Fruit fly (Drosophila melanogaster) whole organism, wandering third instar larva: ENCODE results near the gene Targ1.

ENCODE experiments used
- CG32264 ChIP-seq: fragments of 200-800 bp; sonication (Bioruptor generic); optimal IDR thresholded peaks from 2 replicates; lab custom pipeline; 2016; ENCODE audit warnings: missing biosample characterization, missing genetic modification characterization
- Dif ChIP-seq: fragments of 200-275, 200-300 bp; sonication (Bioruptor generic); optimal IDR thresholded peaks from 2 replicates; lab custom pipeline; 2018; ENCODE audit warnings: missing biosample characterization, missing genetic modification characterization; ENCODE audit not compliant: partially characterized antibody
- GATAd ChIP-seq: sonication (Bioruptor generic); optimal IDR thresholded peaks from 2 replicates; lab custom pipeline; 2016; ENCODE audit warnings: missing biosample characterization, missing genetic modification characterization
- HLH106 ChIP-seq: fragments of 200-800 bp; optimal IDR thresholded peaks from 3 replicates; lab custom pipeline; 2019; ENCODE audit warnings: missing biosample characterization, mild to moderate bottlenecking, missing genetic modification characterization, moderate library complexity
- Hnf4 ChIP-seq: fragments of 200-800 bp; sonication (Bioruptor generic); optimal IDR thresholded peaks from 2 replicates; lab custom pipeline; 2016; ENCODE audit warnings: missing biosample characterization, mild to moderate bottlenecking, missing genetic modification characterization
- Hr78 ChIP-seq: fragments of >200 bp; optimal IDR thresholded peaks from 2 replicates; lab custom pipeline; 2017; ENCODE audit warnings: missing biosample characterization, missing genetic modification characterization
- Hr83 ChIP-seq: fragments of 200-300 bp; sonication (Bioruptor generic); optimal IDR thresholded peaks from 2 replicates; lab custom pipeline; 2016; ENCODE audit warnings: missing biosample characterization, mild to moderate bottlenecking, missing genetic modification characterization, moderate library complexity; ENCODE audit not compliant: poor library complexity, severe bottlenecking
- Mio ChIP-seq: sonication (Bioruptor generic); optimal IDR thresholded peaks from 2 replicates; lab custom pipeline; 2016; ENCODE audit warnings: missing biosample characterization, missing genetic modification characterization
- Myc ChIP-seq: fragments of >200 bp; optimal IDR thresholded peaks from 2 replicates; lab custom pipeline; 2017
- OdsH ChIP-seq: fragments of 200-800 bp; sonication (Bioruptor generic); optimal IDR thresholded peaks from 2 replicates; lab custom pipeline; 2016; ENCODE audit warnings: missing biosample characterization, mild to moderate bottlenecking, missing genetic modification characterization
- Rel ChIP-seq, 2 experiments: fragments of 200-800 bp; sonication (Bioruptor generic) in 1 of 2; optimal IDR thresholded peaks; 2 replicates in 1 of 2; 3 replicates in 1 of 2; lab custom pipeline; 2016 to 2019; ENCODE audit warnings: mild to moderate bottlenecking in 2 of 2, missing biosample characterization in 2 of 2, missing genetic modification characterization in 2 of 2, moderate library complexity in 1 of 2
- Sp1 ChIP-seq: fragments of 200-800 bp; sonication (Bioruptor generic); optimal IDR thresholded peaks from 3 replicates; lab custom pipeline; 2019; ENCODE audit warnings: missing biosample characterization, mild to moderate bottlenecking, missing genetic modification characterization, moderate library complexity
- Vsx2 ChIP-seq: fragments of 200-300, 225-300 bp; sonication (Bioruptor generic); optimal IDR thresholded peaks from 2 replicates; lab custom pipeline; 2018; ENCODE audit warnings: missing biosample characterization, missing genetic modification characterization; ENCODE audit not compliant: partially characterized antibody
- br ChIP-seq: fragments of 200-800 bp; sonication (Bioruptor generic); optimal IDR thresholded peaks from 2 replicates; lab custom pipeline; 2016; ENCODE audit warnings: missing biosample characterization, missing genetic modification characterization
- brk ChIP-seq: fragments of 200-800 bp; sonication (Bioruptor generic); optimal IDR thresholded peaks from 2 replicates; lab custom pipeline; 2016; ENCODE audit warnings: missing biosample characterization, mild to moderate bottlenecking, missing genetic modification characterization
- dl ChIP-seq, 2 experiments: fragments of 175-275, 200-275 bp in 1 of 2; fragments of 200-275 bp in 1 of 2; sonication (Bioruptor generic); optimal IDR thresholded peaks; lab custom pipeline; 2018; ENCODE audit warnings: mild to moderate bottlenecking in 2 of 2, missing biosample characterization in 2 of 2, missing genetic modification characterization in 2 of 2, moderate library complexity in 2 of 2; ENCODE audit not compliant: partially characterized antibody in 2 of 2, insufficient read depth in 1 of 2
- dmrt93B ChIP-seq: fragments of 200-800 bp; sonication (Bioruptor generic); optimal IDR thresholded peaks from 2 replicates; lab custom pipeline; 2018; ENCODE audit warnings: missing biosample characterization, mild to moderate bottlenecking, missing genetic modification characterization
- dsf ChIP-seq: sonication (Bioruptor generic); optimal IDR thresholded peaks from 2 replicates; lab custom pipeline; 2016; ENCODE audit warnings: missing biosample characterization, missing genetic modification characterization, borderline replicate concordance
- ey ChIP-seq: fragments of 200-800 bp; sonication (Bioruptor generic); optimal IDR thresholded peaks from 2 replicates; lab custom pipeline; 2016; ENCODE audit warnings: missing biosample characterization, missing genetic modification characterization
- foxo ChIP-seq, 2 experiments: fragments of 200-800 bp; sonication (Bioruptor generic); optimal IDR thresholded peaks; 2 replicates in 1 of 2; 3 replicates in 1 of 2; lab custom pipeline; 2016 to 2017; ENCODE audit warnings: missing biosample characterization in 2 of 2, missing genetic modification characterization in 2 of 2
- fru ChIP-seq: fragments of 200-800 bp; sonication (Bioruptor generic); optimal IDR thresholded peaks from 3 replicates; lab custom pipeline; 2016; ENCODE audit warnings: missing biosample characterization, mild to moderate bottlenecking, missing genetic modification characterization
- h ChIP-seq: fragments of 200-800 bp; sonication (Bioruptor generic); optimal IDR thresholded peaks from 3 replicates; lab custom pipeline; 2016; ENCODE audit warnings: missing biosample characterization, mild to moderate bottlenecking, missing genetic modification characterization
- lola ChIP-seq: fragments of >200 bp; optimal IDR thresholded peaks from 2 replicates; lab custom pipeline; 2017; ENCODE audit warnings: missing biosample characterization, missing genetic modification characterization
- psq ChIP-seq: fragments of 200-800 bp; sonication (Bioruptor generic); optimal IDR thresholded peaks from 3 replicates; lab custom pipeline; 2017; ENCODE audit warnings: missing biosample characterization, mild to moderate bottlenecking, missing genetic modification characterization, moderate library complexity
- rgr ChIP-seq: fragments of 200-800 bp; sonication (Bioruptor generic); optimal IDR thresholded peaks from 3 replicates; lab custom pipeline; 2016; ENCODE audit warnings: missing biosample characterization, mild to moderate bottlenecking, missing genetic modification characterization
- sage ChIP-seq: fragments of 200-800 bp; sonication (Bioruptor generic); optimal IDR thresholded peaks from 2 replicates; lab custom pipeline; 2016; ENCODE audit warnings: missing biosample characterization, mild to moderate bottlenecking, missing genetic modification characterization
- sv ChIP-seq: fragments of 200-800 bp; sonication (Bioruptor generic); optimal IDR thresholded peaks from 3 replicates; lab custom pipeline; 2016; ENCODE audit warnings: missing biosample characterization, missing genetic modification characterization
- tai ChIP-seq: sonication (Bioruptor generic); optimal IDR thresholded peaks from 2 replicates; lab custom pipeline; 2016; ENCODE audit warnings: missing biosample characterization, missing genetic modification characterization
- usp ChIP-seq: fragments of >200 bp; optimal IDR thresholded peaks from 2 replicates; lab custom pipeline; 2017; ENCODE audit warnings: missing biosample characterization, missing genetic modification characterization
- woc ChIP-seq: sonication (Bioruptor generic); optimal IDR thresholded peaks from 2 replicates; lab custom pipeline; 2016; ENCODE audit warnings: missing biosample characterization, mild to moderate bottlenecking, missing genetic modification characterization

Gene Targ1

DNA sequence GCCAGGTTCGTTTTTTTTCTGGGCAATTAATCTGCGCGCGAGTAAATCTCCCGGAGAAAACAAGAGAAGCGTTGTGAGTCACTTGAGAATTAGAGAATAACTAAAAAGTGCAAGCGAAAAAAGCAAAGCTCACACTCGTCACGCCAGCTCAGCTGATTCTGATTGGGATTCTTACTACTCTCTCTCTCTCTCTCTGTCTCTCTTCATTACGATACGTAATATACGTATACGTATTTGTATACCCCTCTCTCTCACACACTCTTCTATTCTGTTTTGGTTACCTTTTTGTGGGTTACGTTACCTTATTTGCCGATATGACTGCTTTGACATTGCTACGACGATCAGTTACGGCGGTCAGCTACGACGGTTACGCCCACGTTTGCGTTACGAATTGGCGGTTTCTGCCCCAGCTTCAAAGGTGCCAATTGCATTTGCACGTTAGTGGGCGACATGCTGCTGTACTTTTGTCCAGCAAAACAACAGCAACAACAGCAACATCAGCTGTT, at the start of gene Targ1, which contains the start of the genes CG10512 and Targ2:
Targ1 (minus strand) TSS at position 106 of the 506 bp plus-strand sequence.
CG10512 (plus strand) TSS at position 144 of the 506 bp plus-strand sequence.
Targ2 (minus strand) TSS at position 456 of the 506 bp plus-strand sequence.
- TF ChIP-seq dl (GFP tag; optimal IDR thresholded peaks at IDR 0.05; lab: Kevin White, UChicago; ENCODE audit: insufficient read depth in 1 of 2, partially characterized antibody in 2 of 2) (peak in 1 of 2 experiments; percentile 30), Rel (GFP tag; optimal IDR thresholded peaks at IDR 0.05; lab: Kevin White, UChicago) (no peak), Rel (tag; optimal IDR thresholded peaks at IDR 0.05; lab: Kevin White, UChicago) (no peak), Hr78 (GFP tag; lab: Kevin White, UChicago) (no peak), psq (GFP tag; lab: Kevin White, UChicago) (peak; percentile 37), tai (GFP tag; lab: Kevin White, UChicago) (no peak), OdsH (GFP tag; lab: Kevin White, UChicago) (no peak), dsf (GFP tag; lab: Kevin White, UChicago) (no peak), Dif (GFP tag; lab: Kevin White, UChicago) (peak; percentile 65)

DNA sequence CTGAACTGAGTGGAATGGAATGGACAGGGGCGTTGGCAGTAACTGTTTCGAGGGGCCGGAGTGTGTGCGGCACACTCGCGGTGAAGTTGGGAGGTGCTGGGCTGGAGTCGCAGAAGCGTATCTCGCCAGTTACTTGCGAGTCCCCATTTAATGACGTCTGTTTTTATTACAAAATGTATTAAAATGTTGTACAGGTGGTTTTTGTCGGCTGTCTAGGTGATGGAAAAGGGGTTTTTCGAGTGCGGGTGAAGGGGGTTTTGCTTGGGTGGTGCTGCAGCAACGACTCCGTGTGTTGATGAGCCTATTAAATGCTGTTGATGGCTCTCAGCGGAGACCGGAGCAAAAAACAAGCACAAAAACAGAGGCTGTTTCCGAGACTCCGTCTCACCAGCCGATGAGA, 48.7 kb upstream of the Targ1 start:
- peak; percentile 10 for TF ChIP-seq dmrt93B
- TF ChIP-seq h (GFP tag; lab: Kevin White, UChicago) = peak; percentile 61
- TF ChIP-seq brk = no peak
- TF ChIP-seq br (GFP tag; lab: Kevin White, UChicago) = peak; percentile 64
- no peak for TF ChIP-seq usp (GFP tag; lab: Kevin White, UChicago)
- TF ChIP-seq sage (GFP tag; lab: Kevin White, UChicago) = no peak
- TF ChIP-seq Vsx2 (GFP tag; lab: Kevin White, UChicago) = no peak
- peak; percentile 40 for TF ChIP-seq OdsH (GFP tag; lab: Kevin White, UChicago)
- no peak for TF ChIP-seq Hr83 (GFP tag; lab: Kevin White, UChicago)
- peak; percentile 24 for TF ChIP-seq Sp1 (GFP tag; lab: Kevin White, UChicago)
- peak; percentile 21 for TF ChIP-seq Hnf4 (GFP tag; lab: Kevin White, UChicago)
- TF ChIP-seq Myc (lab: Kevin White, UChicago) = no peak
- peak; percentile 70 for TF ChIP-seq fru (GFP tag; lab: Kevin White, UChicago)
- TF ChIP-seq HLH106 (tag; lab: Kevin White, UChicago) = peak; percentile 37
- TF ChIP-seq ey (GFP tag; lab: Kevin White, UChicago) = peak; percentile 49
- TF ChIP-seq Dif (GFP tag; lab: Kevin White, UChicago) = no peak
- peak; percentile 33 for TF ChIP-seq psq (GFP tag; lab: Kevin White, UChicago)
- peak; percentile 51 for TF ChIP-seq rgr (GFP tag; lab: Kevin White, UChicago)
- TF ChIP-seq lola (GFP tag; lab: Kevin White, UChicago) = no peak
- no peak for TF ChIP-seq Hr78 (GFP tag; lab: Kevin White, UChicago)
- TF ChIP-seq foxo (GFP tag; optimal IDR thresholded peaks at IDR 0.05; lab: Kevin White, UChicago) = peak in 1 of 2 experiments; percentile 57
- peak; percentile 41 for TF ChIP-seq woc (GFP tag; lab: Kevin White, UChicago)
- no peak for TF ChIP-seq tai (GFP tag; lab: Kevin White, UChicago)
- no peak for TF ChIP-seq CG32264 (GFP tag; lab: Kevin White, UChicago)

DNA sequence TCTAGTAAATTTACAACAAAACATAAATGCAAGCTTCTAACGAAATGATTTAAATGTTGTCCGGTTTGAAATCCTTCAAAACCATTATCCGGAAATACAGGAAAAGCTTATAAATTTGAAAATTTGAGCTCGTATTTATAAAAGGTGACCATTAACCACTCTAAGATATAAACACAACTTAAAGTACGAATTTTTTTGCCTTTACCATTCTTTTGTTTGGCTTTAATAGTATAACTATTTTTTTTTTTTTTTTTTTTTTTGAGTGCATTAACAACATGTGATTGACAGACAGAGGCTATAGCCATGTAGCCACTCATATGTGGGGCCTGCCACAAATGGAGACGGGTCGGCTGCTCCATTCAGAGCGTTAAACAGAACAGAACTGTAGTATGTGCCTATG, 40.7 kb upstream of the Targ1 start:
- TF ChIP-seq GATAd (GFP tag; lab: Kevin White, UChicago) (no peak), rgr (GFP tag; lab: Kevin White, UChicago) (no peak), Hr83 (GFP tag; lab: Kevin White, UChicago) (no peak), Mio (GFP tag; lab: Kevin White, UChicago) (no peak), dmrt93B (no peak), dl (GFP tag; optimal IDR thresholded peaks at IDR 0.05; lab: Kevin White, UChicago; ENCODE audit: insufficient read depth in 1 of 2, partially characterized antibody in 2 of 2) (no peak), CG32264 (GFP tag; lab: Kevin White, UChicago) (no peak), lola (GFP tag; lab: Kevin White, UChicago) (no peak)

DNA sequence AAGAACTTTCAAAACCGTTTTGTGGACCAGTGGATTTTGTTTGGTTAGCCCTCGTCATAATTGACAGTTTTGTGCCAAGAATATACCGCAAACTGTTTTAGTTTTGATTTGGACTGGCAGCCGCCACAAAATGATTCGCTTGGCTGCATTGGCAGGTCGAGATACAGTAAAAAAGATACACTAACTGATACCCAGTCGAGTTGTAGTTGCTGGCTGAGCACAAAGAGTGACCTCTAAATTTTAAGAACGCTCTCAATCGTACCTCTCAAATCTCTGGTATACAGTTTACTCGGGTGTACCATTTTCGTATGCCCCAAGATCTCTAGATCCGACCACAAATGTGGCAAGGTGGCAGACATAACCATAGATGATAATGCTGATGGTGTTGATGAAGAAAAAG, 40.3 kb upstream of the Targ1 start:
- TF ChIP-seq sv (no peak), rgr (GFP tag; lab: Kevin White, UChicago) (no peak), Hr78 (GFP tag; lab: Kevin White, UChicago) (no peak), Rel (GFP tag; optimal IDR thresholded peaks at IDR 0.05; lab: Kevin White, UChicago) (no peak), Rel (tag; optimal IDR thresholded peaks at IDR 0.05; lab: Kevin White, UChicago) (no peak)
